Fruit fly (Drosophila melanogaster) whole organism, embryonic: ENCODE measurements around the gene CG13640.

Source experiments
- BEAF-32 ChIP-seq: fragments of 200-800 bp; sonication (Bioruptor generic); optimal IDR thresholded peaks from 3 replicates; lab custom pipeline; 2017; ENCODE audit warnings: missing biosample characterization, missing genetic modification characterization, mild to moderate bottlenecking, moderate library complexity, missing genetic modification reagents
- BtbVII ChIP-seq: fragments of 200-800 bp; sonication (Bioruptor generic); optimal IDR thresholded peaks from 3 replicates; lab custom pipeline; 2017; ENCODE audit warnings: missing biosample characterization, mild to moderate bottlenecking, missing genetic modification characterization
- CG11456 ChIP-seq: fragments of 200-800 bp; sonication (Bioruptor generic); IDR thresholded peaks from 3 replicates; pipeline ENCODE4 v1.3.6; 2022; ENCODE audit warnings: missing biosample characterization, missing genetic modification characterization
- CG11695 ChIP-seq: fragments of 200-800 bp; sonication (Bioruptor generic); IDR thresholded peaks from 3 replicates; pipeline ENCODE4 v1.3.6; 2022; ENCODE audit warnings: missing biosample characterization, missing genetic modification characterization
- CG14441 ChIP-seq: fragments of 200-800 bp; sonication (Bioruptor generic); IDR thresholded peaks from 2 replicates; pipeline ENCODE4 v1.3.6; 2022; ENCODE audit warnings: missing biosample characterization, missing genetic modification characterization
- CG14860 ChIP-seq: fragments of 200-800 bp; sonication (Bioruptor generic); IDR thresholded peaks from 3 replicates; pipeline ENCODE4 v1.3.6; 2022; ENCODE audit warnings: missing biosample characterization, missing genetic modification characterization; ENCODE audit not compliant: partially characterized antibody
- CG14965 ChIP-seq: fragments of 200-800 bp; sonication (Bioruptor generic); optimal IDR thresholded peaks from 2 replicates; lab custom pipeline; 2016; ENCODE audit warnings: missing biosample characterization, missing genetic modification characterization, borderline replicate concordance
- CG15011 ChIP-seq: fragments of 200-800 bp; sonication (Bioruptor generic); optimal IDR thresholded peaks from 3 replicates; lab custom pipeline; 2018; ENCODE audit warnings: missing biosample characterization, mild to moderate bottlenecking, missing genetic modification characterization
- CG17328 ChIP-seq: fragments of 200-800 bp; sonication (Bioruptor generic); IDR thresholded peaks from 2 replicates; pipeline ENCODE4 v1.3.6; 2022; ENCODE audit warnings: missing biosample characterization, missing genetic modification characterization
- CG17912 ChIP-seq: fragments of 200-800 bp; sonication (Bioruptor generic); optimal IDR thresholded peaks from 2 replicates; lab custom pipeline; 2018; ENCODE audit warnings: missing biosample characterization, mild to moderate bottlenecking, missing genetic modification characterization
- CG18476 ChIP-seq: fragments of 200-800 bp; sonication (Bioruptor generic); optimal IDR thresholded peaks from 2 replicates; lab custom pipeline; 2016; ENCODE audit warnings: missing biosample characterization, mild to moderate bottlenecking, missing genetic modification characterization
- CG2116 ChIP-seq: fragments of 200-800 bp; sonication (Bioruptor generic); optimal IDR thresholded peaks from 3 replicates; lab custom pipeline; 2018; ENCODE audit warnings: missing biosample characterization, mild to moderate bottlenecking, missing genetic modification characterization
- CG2129 ChIP-seq: fragments of 200-800 bp; sonication (Bioruptor generic); IDR thresholded peaks from 2 replicates; pipeline ENCODE4 v1.3.6; 2022; ENCODE audit warnings: missing biosample characterization, missing genetic modification characterization; ENCODE audit not compliant: partially characterized antibody
- CG2875 ChIP-seq: fragments of 200-800 bp; sonication (Bioruptor generic); optimal IDR thresholded peaks from 2 replicates; lab custom pipeline; 2017; ENCODE audit warnings: missing biosample characterization, mild to moderate bottlenecking, missing genetic modification characterization, missing genetic modification reagents
- CG31224 ChIP-seq: fragments of 200-800 bp; sonication (Bioruptor generic); IDR thresholded peaks from 2 replicates; pipeline ENCODE4 v1.3.6; 2022; ENCODE audit warnings: missing biosample characterization, missing genetic modification characterization
- CG3163 ChIP-seq: fragments of 200-800 bp; sonication (Bioruptor generic); optimal IDR thresholded peaks from 3 replicates; lab custom pipeline; 2016; ENCODE audit warnings: missing biosample characterization, missing genetic modification characterization
- CG34376 ChIP-seq: fragments of 200-800 bp; sonication (Bioruptor generic); optimal IDR thresholded peaks from 2 replicates; lab custom pipeline; 2018; ENCODE audit warnings: missing biosample characterization, mild to moderate bottlenecking, missing genetic modification characterization
- CG3995 ChIP-seq: fragments of 200-800 bp; sonication (Bioruptor generic); optimal IDR thresholded peaks from 3 replicates; lab custom pipeline; 2016; ENCODE audit warnings: missing biosample characterization, missing genetic modification characterization
- CG4282 ChIP-seq: fragments of 200-800 bp; sonication (Bioruptor generic); optimal IDR thresholded peaks from 2 replicates; lab custom pipeline; 2016; ENCODE audit warnings: missing biosample characterization, missing genetic modification characterization
- CG43689 ChIP-seq: fragments of 200-800 bp; sonication (Bioruptor generic); IDR thresholded peaks from 2 replicates; pipeline ENCODE4 v1.3.6; 2022; ENCODE audit warnings: missing biosample characterization, missing genetic modification characterization
- CG4424 ChIP-seq: fragments of 200-800 bp; sonication (Bioruptor generic); optimal IDR thresholded peaks from 3 replicates; lab custom pipeline; 2016; ENCODE audit warnings: missing biosample characterization, missing genetic modification characterization
- CG6689 ChIP-seq: fragments of 200-800 bp; sonication (Bioruptor generic); IDR thresholded peaks from 2 replicates; pipeline ENCODE4 v1.3.6; 2022; ENCODE audit warnings: missing biosample characterization, missing genetic modification characterization
- CG7372 ChIP-seq: fragments of 200-800 bp; sonication (Bioruptor generic); IDR thresholded peaks from 2 replicates; pipeline ENCODE4 v1.3.6; 2022; ENCODE audit warnings: missing biosample characterization, missing genetic modification characterization
- CG8388 ChIP-seq: fragments of 200-800 bp; sonication (Bioruptor generic); optimal IDR thresholded peaks from 2 replicates; lab custom pipeline; 2019; ENCODE audit warnings: missing biosample characterization, mild to moderate bottlenecking, missing genetic modification characterization, moderate library complexity
- CoRest ChIP-seq: fragments of 200-800 bp; sonication (Bioruptor generic); optimal IDR thresholded peaks from 3 replicates; lab custom pipeline; 2018; ENCODE audit warnings: missing biosample characterization, mild to moderate bottlenecking, missing genetic modification characterization, moderate library complexity
- Dp ChIP-seq: fragments of 200-800 bp; sonication (Bioruptor generic); optimal IDR thresholded peaks from 2 replicates; lab custom pipeline; 2018; ENCODE audit warnings: missing biosample characterization, mild to moderate bottlenecking, missing genetic modification characterization, moderate library complexity
- Elba2 ChIP-seq: fragments of 200-800 bp; sonication (Bioruptor generic); optimal IDR thresholded peaks from 3 replicates; lab custom pipeline; 2016; ENCODE audit warnings: missing biosample characterization, missing genetic modification characterization
- Pdp1 ChIP-seq, 2 experiments: fragments of 200-800 bp; sonication (Bioruptor generic); optimal IDR thresholded peaks; 3 replicates each; lab custom pipeline; 2016; ENCODE audit warnings: missing biosample characterization in 2 of 2, missing genetic modification characterization in 2 of 2, mild to moderate bottlenecking in 1 of 2, moderate library complexity in 1 of 2
- Rfx ChIP-seq: fragments of 200-800 bp; sonication (Bioruptor generic); IDR thresholded peaks from 2 replicates; pipeline ENCODE4 v1.3.6; 2022; ENCODE audit warnings: missing biosample characterization, missing genetic modification characterization
- Side ChIP-seq: fragments of 200-800 bp; sonication (Bioruptor generic); optimal IDR thresholded peaks from 2 replicates; lab custom pipeline; 2016; ENCODE audit warnings: missing biosample characterization, missing genetic modification characterization
- Six4 ChIP-seq: fragments of 200-800 bp; sonication (Bioruptor generic); optimal IDR thresholded peaks from 2 replicates; lab custom pipeline; 2016; ENCODE audit warnings: missing biosample characterization, missing genetic modification characterization
- ap ChIP-seq: fragments of 200-800 bp; sonication (Bioruptor generic); IDR thresholded peaks from 2 replicates; pipeline ENCODE4 v1.3.6; 2022; ENCODE audit warnings: missing biosample characterization, missing genetic modification characterization
- ato ChIP-seq: fragments of 200-800 bp; sonication (Bioruptor generic); IDR thresholded peaks from 2 replicates; pipeline ENCODE4 v1.3.6; 2022; ENCODE audit warnings: missing biosample characterization, missing genetic modification characterization; ENCODE audit not compliant: partially characterized antibody
- bbx ChIP-seq: fragments of 200-800 bp; sonication (Bioruptor generic); IDR thresholded peaks from 2 replicates; pipeline ENCODE4 v1.3.6; 2022; ENCODE audit warnings: missing biosample characterization, missing genetic modification characterization; ENCODE audit not compliant: partially characterized antibody
- chm ChIP-seq: fragments of 200-800 bp; sonication (Bioruptor generic); IDR thresholded peaks from 2 replicates; pipeline ENCODE4 v1.3.6; 2022; ENCODE audit warnings: missing biosample characterization, missing genetic modification characterization
- ems ChIP-seq: fragments of 200-800 bp; sonication (Bioruptor generic); optimal IDR thresholded peaks from 3 replicates; lab custom pipeline; 2016; ENCODE audit warnings: missing biosample characterization, missing genetic modification characterization
- ewg ChIP-seq: fragments of 200-800 bp; sonication (Bioruptor generic); optimal IDR thresholded peaks from 3 replicates; lab custom pipeline; 2017; ENCODE audit warnings: mild to moderate bottlenecking, missing biosample characterization, missing genetic modification reagents, missing genetic modification characterization
- fd96Cb ChIP-seq: fragments of 200-800 bp; sonication (Bioruptor generic); optimal IDR thresholded peaks from 2 replicates; lab custom pipeline; 2018; ENCODE audit warnings: missing biosample characterization, mild to moderate bottlenecking, missing genetic modification characterization, moderate library complexity
- grn ChIP-seq: fragments of 200-800 bp; sonication (Bioruptor generic); optimal IDR thresholded peaks from 3 replicates; lab custom pipeline; 2017; ENCODE audit warnings: missing biosample characterization, missing genetic modification characterization
- hb ChIP-seq: fragments of 200-800 bp; sonication (Bioruptor generic); IDR thresholded peaks from 3 replicates; pipeline ENCODE4 v1.3.6; 2022; ENCODE audit warnings: missing biosample characterization, missing genetic modification characterization; ENCODE audit not compliant: partially characterized antibody
- inv ChIP-seq: fragments of 200-800 bp; sonication (Bioruptor generic); IDR thresholded peaks from 2 replicates; pipeline ENCODE4 v1.3.6; 2022; ENCODE audit warnings: missing biosample characterization, missing genetic modification characterization; ENCODE audit not compliant: partially characterized antibody
- lov ChIP-seq, 2 experiments: fragments of 200-800 bp in 1 of 2; fragments of >200 bp in 1 of 2; sonication (Bioruptor generic) in 1 of 2; IDR thresholded peaks in 1 of 2; optimal IDR thresholded peaks in 1 of 2; 2 replicates in 1 of 2; 3 replicates in 1 of 2; pipeline versions ENCODE4 v1.3.6 to Lab custom; 2017 to 2022; ENCODE audit warnings: missing biosample characterization in 1 of 2, missing genetic modification characterization in 1 of 2
- phol ChIP-seq: fragments of 200-800 bp; sonication (Bioruptor generic); optimal IDR thresholded peaks from 3 replicates; lab custom pipeline; 2018; ENCODE audit warnings: missing biosample characterization, mild to moderate bottlenecking, missing genetic modification characterization, moderate library complexity
- shn ChIP-seq: fragments of 200-800 bp; sonication (Bioruptor generic); optimal IDR thresholded peaks from 3 replicates; lab custom pipeline; 2016; ENCODE audit warnings: missing biosample characterization, missing genetic modification characterization
- ssp ChIP-seq: fragments of 200-800 bp; sonication (Bioruptor generic); IDR thresholded peaks from 2 replicates; pipeline ENCODE4 v1.3.6; 2022; ENCODE audit warnings: missing biosample characterization, missing genetic modification characterization
- stwl ChIP-seq: fragments of 200-800 bp; sonication (Bioruptor generic); optimal IDR thresholded peaks from 3 replicates; lab custom pipeline; 2018; ENCODE audit warnings: missing biosample characterization, mild to moderate bottlenecking, missing genetic modification characterization, moderate library complexity
- vfl ChIP-seq: fragments of 200-800 bp; sonication (Bioruptor generic); optimal IDR thresholded peaks from 2 replicates; lab custom pipeline; 2016; ENCODE audit warnings: missing biosample characterization, missing genetic modification characterization
- zen2 ChIP-seq: fragments of 200-800 bp; sonication (Bioruptor generic); IDR thresholded peaks from 3 replicates; pipeline ENCODE4 v1.3.6; 2022; ENCODE audit warnings: missing biosample characterization, missing genetic modification characterization; ENCODE audit not compliant: partially characterized antibody

Gene CG13640

dm6 chr3R:24850420-24850819 lies 11.5 kb downstream of the CG13640 start, which contains the start of gene CG7006 (continued):
- TF ChIP-seq zen2 (no peak; the same call in 2 of the 3 replicates), CG17912 (no peak), grn (GFP tag; lab: Kevin White, UChicago) (no peak), Elba2 (GFP tag; lab: Kevin White, UChicago) (peak; percentile 10), CG14860 (GFP tag; lab: Robert Waterston, UW) (peak; percentile 61), hb (GFP tag; lab: Robert Waterston, UW) (peak; percentile 43; the same call in 1 of the 3 replicates), CG14965 (GFP tag; lab: Kevin White, UChicago) (peak; percentile 33), BEAF-32 (GFP tag; lab: Kevin White, UChicago) (peak; percentile 84), CG11695 (GFP tag; lab: Robert Waterston, UW) (no peak), CG7372 (peak; percentile 49; the same call in 1 of the 2 replicates), CG3163 (GFP tag; lab: Kevin White, UChicago) (peak; percentile 59), ems (GFP tag; lab: Kevin White, UChicago) (peak; percentile 69), CG15011 (GFP tag; lab: Kevin White, UChicago) (peak; percentile 30), fd96Cb (tag; lab: Kevin White, UChicago) (peak; percentile 12), CG14441 (GFP tag; lab: Robert Waterston, UW) (no peak), bbx (GFP tag; lab: Robert Waterston, UW) (peak; percentile 76), ato (GFP tag; lab: Robert Waterston, UW) (peak; percentile 75), shn (GFP tag; lab: Kevin White, UChicago) (peak; percentile 82), ewg (peak; percentile 15), CG11456 (peak; percentile 85), phol (peak; percentile 69), BtbVII (GFP tag; lab: Kevin White, UChicago) (no peak), CG2875 (no peak), CG3995 (GFP tag; lab: Kevin White, UChicago) (peak; percentile 56), stwl (peak; percentile 95), inv (GFP tag; lab: Robert Waterston, UW) (peak; percentile 69), chm (GFP tag; lab: Robert Waterston, UW) (peak; percentile 54; the same call in 1 of the 2 replicates), Dp (GFP tag; lab: Kevin White, UChicago) (peak; percentile 98), Six4 (GFP tag; lab: Kevin White, UChicago) (peak; percentile 35), CG4424 (GFP tag; lab: Kevin White, UChicago) (peak; percentile 65), CG8388 (GFP tag; lab: Kevin White, UChicago) (no peak), CG6689 (no peak), lov (optimal IDR thresholded peaks at IDR 0.05; lab: Kevin White, UChicago) (no peak), lov (GFP tag; IDR thresholded peaks at IDR 0.05; lab: Robert Waterston, UW) (no peak), CG31224 (GFP tag; lab: Robert Waterston, UW) (peak; percentile 39; the same call in 1 of the 2 replicates), ap (GFP tag; lab: Robert Waterston, UW) (0 out of 2 replicates have a peak, but pooled peaks have one; percentile 18), Rfx (peak; percentile 93), CG18476 (GFP tag; lab: Kevin White, UChicago) (peak; percentile 48), CG34376 (GFP tag; lab: Kevin White, UChicago) (peak; percentile 33), vfl (GFP tag; lab: Kevin White, UChicago) (peak; percentile 87), CoRest (tag; lab: Kevin White, UChicago) (peak; percentile 58), CG2116 (GFP tag; lab: Kevin White, UChicago) (peak; percentile 67), Side (GFP tag; lab: Kevin White, UChicago) (peak; percentile 69), Pdp1 (GFP tag; optimal IDR thresholded peaks at IDR 0.05; lab: Kevin White, UChicago) (peak; percentile 65 to 78), CG2129 (GFP tag; lab: Robert Waterston, UW) (0 out of 2 replicates have a peak, but pooled peaks have one; percentile 16), CG17328 (peak; percentile 14; the same call in 1 of the 2 replicates), CG4282 (peak; percentile 71), CG43689 (GFP tag; lab: Robert Waterston, UW) (no peak), ssp (GFP tag; lab: Robert Waterston, UW) (peak; percentile 52; the same call in 1 of the 2 replicates)
